Worm (Caenorhabditis elegans): ENCODE measurements around the gene ell-1.

DNA sequence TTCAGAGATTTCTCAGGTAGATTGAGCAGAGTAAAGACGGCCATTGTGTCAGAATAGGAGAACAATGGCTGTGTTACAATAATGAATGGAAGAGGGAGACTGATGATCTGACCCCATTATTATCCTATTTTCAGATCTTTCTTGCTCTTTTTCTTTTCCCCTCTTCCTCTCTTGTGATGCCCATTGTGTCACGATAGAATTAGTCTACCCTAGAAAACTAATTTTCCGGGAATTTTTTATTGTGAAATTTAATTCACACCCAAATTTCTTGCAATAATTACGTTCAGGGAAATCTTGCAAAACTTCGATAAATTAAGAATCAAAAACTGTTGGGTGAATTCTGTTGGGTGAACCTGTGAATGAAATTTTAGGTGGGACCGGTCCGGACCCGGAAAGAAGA, 46.9 kb downstream of the ell-1 start, which contains the start of gene fbxb-75:
- TF ChIP-seq ccch-3 (GFP tag; optimal IDR thresholded peaks at IDR 0.05) (no peak), unc-62 (GFP tag; optimal IDR thresholded peaks at IDR 0.05) (no peak), hlh-12 (tag; optimal IDR thresholded peaks at IDR 0.05) (no peak), ztf-22 (GFP tag; optimal IDR thresholded peaks at IDR 0.05) (no peak), F49E8.2 (tag; optimal IDR thresholded peaks at IDR 0.05; ENCODE audit: insufficient read depth) (no peak), snpc-4 (GFP tag; optimal IDR thresholded peaks at IDR 0.05) (no peak), snpc-4 (tag; optimal IDR thresholded peaks at IDR 0.05) (no peak), madf-10 (tag; optimal IDR thresholded peaks at IDR 0.05) (no peak), ama-1 (optimal IDR thresholded peaks at IDR 0.05) (no peak), ama-1 (GFP tag; optimal IDR thresholded peaks at IDR 0.05) (no peak), ekl-4 (GFP tag; IDR thresholded peaks at IDR 0.05) (no peak), pha-4 (tag; optimal IDR thresholded peaks at IDR 0.05) (no peak), lsl-1 (GFP tag; optimal IDR thresholded peaks at IDR 0.05) (no peak), lin-54 (GFP tag; optimal IDR thresholded peaks at IDR 0.05) (no peak), lir-1 (GFP tag; conservative IDR thresholded peaks at IDR 0.05) (no peak), ZK185.1 (tag; optimal IDR thresholded peaks at IDR 0.05; ENCODE audit: poor library complexity, severe bottlenecking) (no peak)
